Worm (Caenorhabditis elegans): ENCODE measurements around the gene K09F6.9.

K09F6.9 gene

ce11 chrII:2305507-2305906, 23.0 kb upstream of the K09F6.9 start:
- TF ChIP-seq T23F11.4 (GFP tag; optimal IDR thresholded peaks at IDR 0.05): no peak
- no peak for TF ChIP-seq hlh-13 (GFP tag; optimal IDR thresholded peaks at IDR 0.05)
- no peak for TF ChIP-seq tbx-2 (tag; optimal IDR thresholded peaks at IDR 0.05)
- TF ChIP-seq ceh-2 (tag; optimal IDR thresholded peaks at IDR 0.05): no peak
- TF ChIP-seq F13H6.1 (tag; optimal IDR thresholded peaks at IDR 0.05): no peak
- no peak for TF ChIP-seq pha-4 (tag; optimal IDR thresholded peaks at IDR 0.05)
- no peak for TF ChIP-seq ceh-45 (GFP tag; IDR thresholded peaks at IDR 0.05)
- TF ChIP-seq ceh-31 (tag; optimal IDR thresholded peaks at IDR 0.05): no peak
- no peak for TF ChIP-seq npax-4 (tag; optimal IDR thresholded peaks at IDR 0.05)
- no peak for TF ChIP-seq hlh-6 (tag; optimal IDR thresholded peaks at IDR 0.05)
- no peak for TF ChIP-seq che-1 (tag; optimal IDR thresholded peaks at IDR 0.05)

DNA sequence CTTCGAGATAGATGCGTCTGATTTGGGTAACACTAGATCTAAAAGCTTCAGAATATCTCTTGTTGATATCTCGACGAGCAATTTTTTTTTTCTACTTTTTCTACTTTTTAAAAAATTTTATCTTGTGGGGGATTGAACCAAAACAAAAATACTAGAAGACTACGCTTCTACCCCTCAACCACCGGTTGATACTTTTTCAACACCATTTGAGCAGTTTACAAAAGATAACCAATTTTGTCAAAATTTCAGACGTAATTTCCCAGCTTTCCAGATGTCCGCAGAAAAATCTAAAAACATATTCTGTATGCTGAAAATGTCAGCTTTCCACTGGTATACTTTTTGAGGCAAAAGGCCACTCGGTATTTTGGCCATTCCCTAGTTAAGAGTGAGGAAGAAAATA, 22.1 kb upstream of the K09F6.9 start:
- TF ChIP-seq C38D4.7 (GFP tag; optimal IDR thresholded peaks at IDR 0.05): no peak
- TF ChIP-seq rnt-1 (tag; optimal IDR thresholded peaks at IDR 0.05): no peak
- TF ChIP-seq pha-4 (tag; optimal IDR thresholded peaks at IDR 0.05): no peak
- TF ChIP-seq madf-2 (tag; optimal IDR thresholded peaks at IDR 0.05): no peak
- no peak for TF ChIP-seq syd-9 (tag; optimal IDR thresholded peaks at IDR 0.05)
- no peak for TF ChIP-seq fkh-6 (tag; optimal IDR thresholded peaks at IDR 0.05)
- TF ChIP-seq tbx-2 (tag; optimal IDR thresholded peaks at IDR 0.05): no peak
- TF ChIP-seq pros-1 (tag; optimal IDR thresholded peaks at IDR 0.05): no peak
- no peak for TF ChIP-seq ceh-22 (tag; optimal IDR thresholded peaks at IDR 0.05)
- no peak for TF ChIP-seq hlh-6 (tag; optimal IDR thresholded peaks at IDR 0.05)
- TF ChIP-seq ceh-14 (tag; optimal IDR thresholded peaks at IDR 0.05): no peak

ce11 chrII:2302330-2302729, 19.8 kb upstream of the K09F6.9 start, which contains the start of gene B0281.6:
TSS of gene B0281.6 (minus strand) at chrII:2302430.
- TF ChIP-seq unc-3 (GFP tag; conservative IDR thresholded peaks at IDR 0.05) (no peak), unc-3 (tag; optimal IDR thresholded peaks at IDR 0.05) (no peak), syd-9 (tag; optimal IDR thresholded peaks at IDR 0.05) (no peak)

DNA sequence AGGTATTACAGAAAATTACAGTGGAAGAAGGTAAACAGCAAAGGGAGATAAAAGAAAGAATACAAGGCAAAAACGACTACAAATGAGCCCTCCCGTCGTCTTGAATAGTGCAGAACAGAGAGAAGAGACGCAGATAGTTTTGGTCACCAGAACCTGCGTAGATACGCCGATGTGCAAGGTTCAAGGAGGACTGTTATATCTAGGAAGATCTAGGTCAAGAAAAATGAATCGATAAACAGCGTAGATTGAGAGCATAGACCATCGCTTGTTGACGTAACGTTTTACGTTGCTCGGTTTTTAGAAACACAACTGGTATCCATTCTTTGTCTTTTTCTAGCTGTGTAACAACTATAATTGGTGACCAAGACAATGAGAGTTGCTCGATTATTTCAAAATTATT, 18.4 kb upstream of the K09F6.9 start, which contains the start of gene B0281.5:
Gene B0281.5, minus strand, starts transcription at position 101 of the 400 bp plus-strand sequence.
- no peak for TF ChIP-seq gmeb-2 (tag; optimal IDR thresholded peaks at IDR 0.05)
- TF ChIP-seq pros-1 (tag; optimal IDR thresholded peaks at IDR 0.05): no peak
- TF ChIP-seq ttx-3 (tag; optimal IDR thresholded peaks at IDR 0.05): no peak
- no peak for TF ChIP-seq fkh-6 (tag; optimal IDR thresholded peaks at IDR 0.05)
- TF ChIP-seq sdc-2 (tag; optimal IDR thresholded peaks at IDR 0.05): no peak
- TF ChIP-seq eyg-1 (tag; optimal IDR thresholded peaks at IDR 0.05): no peak
- no peak for TF ChIP-seq ceh-31 (tag; optimal IDR thresholded peaks at IDR 0.05)
- no peak for TF ChIP-seq ahr-1 (tag; optimal IDR thresholded peaks at IDR 0.05)
- TF ChIP-seq unc-55 (GFP tag; optimal IDR thresholded peaks at IDR 0.05): no peak
- no peak for TF ChIP-seq mec-3 (tag; optimal IDR thresholded peaks at IDR 0.05; ENCODE audit: borderline replicate concordance)
- TF ChIP-seq ceh-34 (tag; optimal IDR thresholded peaks at IDR 0.05): no peak
- no peak for TF ChIP-seq lim-6 (tag; optimal IDR thresholded peaks at IDR 0.05)

ce11 chrII:2298742-2299141, 16.2 kb upstream of the K09F6.9 start, which contains the start of gene B0281.4:
TSS of gene B0281.4 (minus strand) at chrII:2298842.
- TF ChIP-seq ceh-9 (tag; optimal IDR thresholded peaks at IDR 0.05) (no peak), lim-6 (tag; optimal IDR thresholded peaks at IDR 0.05) (no peak), ref-2 (tag; optimal IDR thresholded peaks at IDR 0.05) (no peak), tbx-7 (tag; optimal IDR thresholded peaks at IDR 0.05) (no peak)

DNA sequence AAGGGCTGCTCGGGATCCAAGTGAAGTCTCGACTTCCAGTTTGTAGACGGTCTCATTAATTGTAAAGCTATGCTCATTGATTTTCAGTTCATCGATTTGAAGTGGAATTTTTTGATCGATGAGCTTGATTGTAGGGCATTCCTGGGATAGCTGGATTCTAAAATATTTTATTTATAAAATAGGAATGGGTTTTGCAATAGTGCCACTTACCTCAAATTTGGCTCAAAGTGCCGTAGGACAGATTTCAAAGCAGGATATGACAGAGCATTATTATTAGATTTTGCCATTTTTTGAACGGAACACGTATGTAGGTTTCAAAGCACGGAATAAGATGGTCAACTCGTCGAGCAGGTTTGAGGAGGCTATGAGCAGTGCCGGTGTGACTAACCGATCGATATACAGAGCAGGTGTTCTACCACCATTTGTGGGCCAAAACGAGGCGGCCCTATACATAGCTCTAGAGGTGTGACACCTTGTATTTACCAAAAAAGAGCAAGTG, 13.4 kb upstream of the K09F6.9 start, which contains the start of gene fbxc-25:
Gene fbxc-25, minus strand, starts transcription at position 449 of the 499 bp plus-strand sequence.
- no peak for TF ChIP-seq ceh-34 (tag; optimal IDR thresholded peaks at IDR 0.05)
- no peak for TF ChIP-seq fkh-10 (GFP tag; optimal IDR thresholded peaks at IDR 0.05)
- no peak for TF ChIP-seq npax-4 (tag; optimal IDR thresholded peaks at IDR 0.05)
- no peak for TF ChIP-seq ama-1 (optimal IDR thresholded peaks at IDR 0.05)
- no peak for TF ChIP-seq ceh-6 (GFP tag; optimal IDR thresholded peaks at IDR 0.05)
- no peak for TF ChIP-seq ttx-3 (tag; optimal IDR thresholded peaks at IDR 0.05)
- no peak for TF ChIP-seq ceh-24 (tag; optimal IDR thresholded peaks at IDR 0.05)
- no peak for TF ChIP-seq K09A11.1 (tag; optimal IDR thresholded peaks at IDR 0.05; ENCODE audit: insufficient read depth)
- TF ChIP-seq K02D7.2 (tag; optimal IDR thresholded peaks at IDR 0.05): no peak
- TF ChIP-seq pax-1 (tag; optimal IDR thresholded peaks at IDR 0.05): no peak
- TF ChIP-seq ets-4 (tag; optimal IDR thresholded peaks at IDR 0.05): no peak
- TF ChIP-seq ref-2 (tag; optimal IDR thresholded peaks at IDR 0.05): no peak
- TF ChIP-seq unc-55 (GFP tag; optimal IDR thresholded peaks at IDR 0.05): no peak
- no peak for TF ChIP-seq madf-2 (tag; optimal IDR thresholded peaks at IDR 0.05)
- no peak for TF ChIP-seq fkh-6 (tag; optimal IDR thresholded peaks at IDR 0.05)

Measured in whole organism, late embryonic.